Worm (Caenorhabditis elegans) whole organism, young adult: Measurements from ENCODE around the gene lgl-1.

Experiments
- B0019.2 ChIP-seq: fragments of 200-800 bp; sonication (Bioruptor generic); conservative IDR thresholded peaks from 2 replicates; pipeline ENCODE4 v1.3.6; 2022; ENCODE audit warnings: missing genetic modification reagents, missing genetic modification characterization, missing compliant biosample characterization
- K12H6.12 ChIP-seq: fragments of 200-800 bp; sonication (Bioruptor generic); optimal IDR thresholded peaks from 2 replicates; lab custom pipeline; 2018; ENCODE audit warnings: mild to moderate bottlenecking, missing genetic modification characterization, missing compliant biosample characterization
- Y56A3A.18 ChIP-seq: fragments of 200-800 bp; sonication (Bioruptor generic); IDR thresholded peaks from 2 replicates; pipeline ENCODE4 v1.3.6; 2022; ENCODE audit warnings: missing genetic modification reagents, missing genetic modification characterization, missing compliant biosample characterization
- ama-1 ChIP-seq, 3 experiments: fragments of 150-350 bp in 1 of 3; sonication (generic microtip) in 2 of 3; optimal IDR thresholded peaks; 2 replicates each; lab custom pipeline; 2014 to 2018; ENCODE audit warnings: missing biosample characterization in 2 of 3, missing genetic modification characterization in 2 of 3, missing genetic modification reagents in 2 of 3
- ccch-3 ChIP-seq: fragments of 200-800 bp; sonication (Bioruptor generic); optimal IDR thresholded peaks from 2 replicates; lab custom pipeline; 2018; ENCODE audit warnings: mild to moderate bottlenecking, missing genetic modification characterization, missing compliant biosample characterization
- ceh-100 ChIP-seq: fragments of 200-800 bp; sonication (Bioruptor generic); IDR thresholded peaks from 2 replicates; pipeline ENCODE4 v1.3.6; 2022; ENCODE audit warnings: missing genetic modification reagents, missing genetic modification characterization, missing compliant biosample characterization

- no peak for TF ChIP-seq ccch-3 (GFP tag; lab: Kevin White, UChicago)
- TF ChIP-seq Y56A3A.18 (GFP tag; lab: Robert Waterston, UW) = no peak
- no peak for TF ChIP-seq B0019.2
- TF ChIP-seq ama-1 (optimal IDR thresholded peaks at IDR 0.05; lab: Kevin White, UChicago) = no peak
- no peak for TF ChIP-seq ama-1 (GFP tag; optimal IDR thresholded peaks at IDR 0.05; lab: Kevin White, UChicago)
- TF ChIP-seq K12H6.12 (tag; lab: Kevin White, UChicago) = no peak
- no peak for TF ChIP-seq ceh-100
These were observed 13.2 kb downstream of the lgl-1 start for ce11 chrX:857658-858057.
